Worm (Caenorhabditis elegans): Measurements from ENCODE around the gene F21C10.4.

- TF ChIP-seq mdl-1 (tag; optimal IDR thresholded peaks at IDR 0.05) = no peak
- TF ChIP-seq lin-39 (tag; optimal IDR thresholded peaks at IDR 0.05) = no peak
- no peak for TF ChIP-seq snpc-4 (tag; optimal IDR thresholded peaks at IDR 0.05)
- no peak for TF ChIP-seq nhr-11 (tag; optimal IDR thresholded peaks at IDR 0.05)
- no peak for TF ChIP-seq nhr-77 (tag; optimal IDR thresholded peaks at IDR 0.05)
- TF ChIP-seq ztf-4 (tag; optimal IDR thresholded peaks at IDR 0.05) = no peak
- TF ChIP-seq unc-62 (GFP tag; optimal IDR thresholded peaks at IDR 0.05) = no peak
- TF ChIP-seq ama-1 (optimal IDR thresholded peaks at IDR 0.05) = no peak
- TF ChIP-seq fos-1 (tag; optimal IDR thresholded peaks at IDR 0.05) = peak; percentile 5
- no peak for TF ChIP-seq F13H6.1 (tag; optimal IDR thresholded peaks at IDR 0.05)
- TF ChIP-seq R02D3.7 (tag; optimal IDR thresholded peaks at IDR 0.05) = no peak
- TF ChIP-seq ZK546.5 (tag; optimal IDR thresholded peaks at IDR 0.05) = no peak
Measured at ce11 chrV:9098280-9098973, 28.0 kb upstream of the F21C10.4 start, which contains the start of gene F21C10.9.
